Worm (Caenorhabditis elegans) whole organism, late embryonic: ENCODE results near the gene ets-6.

Experiments used
- C08G9.2 ChIP-seq: sonication (generic microtip); optimal IDR thresholded peaks from 2 replicates; lab custom pipeline; 2016; ENCODE audit warnings: mild to moderate bottlenecking, missing genetic modification characterization, moderate library complexity, missing compliant biosample characterization
- K02D7.2 ChIP-seq: sonication (generic microtip); optimal IDR thresholded peaks from 2 replicates; lab custom pipeline; 2017; ENCODE audit warnings: mild to moderate bottlenecking, missing genetic modification characterization, missing compliant biosample characterization
- K09A11.1 ChIP-seq: sonication (generic microtip); optimal IDR thresholded peaks from 2 replicates; lab custom pipeline; 2017; ENCODE audit warnings: antibody characterized with exemption, mild to moderate bottlenecking, missing genetic modification characterization, missing compliant biosample characterization; ENCODE audit not compliant: insufficient read depth
- Y22D7AL.16 ChIP-seq: sonication (generic microtip); optimal IDR thresholded peaks from 2 replicates; lab custom pipeline; 2016; ENCODE audit warnings: missing genetic modification characterization, missing compliant biosample characterization
- ahr-1 ChIP-seq: sonication (generic microtip); optimal IDR thresholded peaks from 2 replicates; lab custom pipeline; 2016; ENCODE audit warnings: missing genetic modification characterization, missing compliant biosample characterization
- ama-1 ChIP-seq: fragments of 150-350 bp; optimal IDR thresholded peaks from 2 replicates; lab custom pipeline; 2014
- ceh-14 ChIP-seq: sonication (generic microtip); optimal IDR thresholded peaks from 2 replicates; lab custom pipeline; 2016; ENCODE audit warnings: missing genotype, missing genetic modification characterization, missing compliant biosample characterization
- ceh-18 ChIP-seq: sonication (generic microtip); optimal IDR thresholded peaks from 2 replicates; lab custom pipeline; 2016; ENCODE audit warnings: missing genetic modification characterization, missing compliant biosample characterization
- ceh-19 ChIP-seq: fragments of 200-800 bp; sonication (Bioruptor generic); optimal IDR thresholded peaks from 2 replicates; lab custom pipeline; 2018; ENCODE audit warnings: mild to moderate bottlenecking, missing genetic modification characterization, missing compliant biosample characterization
- ceh-2 ChIP-seq: sonication (generic microtip); optimal IDR thresholded peaks from 2 replicates; lab custom pipeline; 2016; ENCODE audit warnings: missing genotype, missing genetic modification characterization, missing compliant biosample characterization
- ceh-30 ChIP-seq: fragments of 150-350 bp; optimal IDR thresholded peaks from 2 replicates; lab custom pipeline; 2014; ENCODE audit warnings: missing biosample characterization, missing genetic modification characterization
- ceh-31 ChIP-seq: sonication (generic microtip); optimal IDR thresholded peaks from 2 replicates; lab custom pipeline; 2016; ENCODE audit warnings: missing genetic modification characterization, missing compliant biosample characterization
- ceh-6 ChIP-seq: fragments of 200-800 bp; sonication (Bioruptor generic); optimal IDR thresholded peaks from 2 replicates; lab custom pipeline; 2018; ENCODE audit warnings: mild to moderate bottlenecking, missing genetic modification characterization, missing compliant biosample characterization
- dve-1 ChIP-seq: sonication (generic microtip); optimal IDR thresholded peaks from 2 replicates; lab custom pipeline; 2017; ENCODE audit warnings: antibody characterized with exemption, mild to moderate bottlenecking, missing genetic modification characterization, missing compliant biosample characterization
- elt-2 ChIP-seq: sonication (generic microtip); optimal IDR thresholded peaks from 2 replicates; lab custom pipeline; 2016; ENCODE audit warnings: missing genetic modification reagents, missing genetic modification characterization, missing compliant biosample characterization
- ets-4 ChIP-seq: sonication (generic microtip); optimal IDR thresholded peaks from 2 replicates; lab custom pipeline; 2016; ENCODE audit warnings: missing genetic modification characterization, missing compliant biosample characterization
- fkh-10 ChIP-seq: fragments of 150-350 bp; optimal IDR thresholded peaks from 2 replicates; lab custom pipeline; 2014; ENCODE audit warnings: missing biosample characterization, missing genetic modification reagents, missing genetic modification characterization
- gmeb-2 ChIP-seq: sonication (generic microtip); optimal IDR thresholded peaks from 2 replicates; lab custom pipeline; 2016; ENCODE audit warnings: missing genetic modification characterization, inconsistent platforms, missing compliant biosample characterization
- hlh-15 ChIP-seq: sonication (generic microtip); optimal IDR thresholded peaks from 2 replicates; lab custom pipeline; 2016; ENCODE audit warnings: missing genetic modification characterization, missing compliant biosample characterization
- hlh-30 ChIP-seq: sonication (generic microtip); optimal IDR thresholded peaks from 2 replicates; lab custom pipeline; 2017; ENCODE audit warnings: antibody characterized with exemption, missing genetic modification characterization, missing compliant biosample characterization; ENCODE audit not compliant: insufficient read depth
- hlh-8 ChIP-seq: sonication (generic microtip); optimal IDR thresholded peaks from 2 replicates; lab custom pipeline; 2016; ENCODE audit warnings: missing genotype, missing genetic modification characterization, missing compliant biosample characterization
- madf-2 ChIP-seq: sonication (generic microtip); optimal IDR thresholded peaks from 2 replicates; lab custom pipeline; 2017; ENCODE audit warnings: missing genetic modification characterization, missing compliant biosample characterization
- nhr-232 ChIP-seq: sonication (generic microtip); optimal IDR thresholded peaks from 2 replicates; lab custom pipeline; 2016; ENCODE audit warnings: missing genetic modification characterization, missing compliant biosample characterization
- npax-4 ChIP-seq: sonication (generic microtip); optimal IDR thresholded peaks from 2 replicates; lab custom pipeline; 2016; ENCODE audit warnings: missing genetic modification characterization, missing compliant biosample characterization
- odd-2 ChIP-seq: sonication (generic microtip); optimal IDR thresholded peaks from 2 replicates; lab custom pipeline; 2017; ENCODE audit warnings: antibody characterized with exemption, mild to moderate bottlenecking, missing genetic modification characterization, missing compliant biosample characterization
- pag-3 ChIP-seq: sonication (generic microtip); optimal IDR thresholded peaks from 2 replicates; lab custom pipeline; 2016; ENCODE audit warnings: missing compliant biosample characterization, missing genetic modification characterization, borderline replicate concordance
- pha-4 ChIP-seq: fragments of 150-350 bp; optimal IDR thresholded peaks from 2 replicates; lab custom pipeline; 2018; ENCODE audit warnings: missing biosample characterization, missing genetic modification reagents, missing genetic modification characterization
- pqm-1 ChIP-seq: sonication (generic microtip); optimal IDR thresholded peaks from 2 replicates; lab custom pipeline; 2016; ENCODE audit warnings: missing genetic modification characterization, missing compliant biosample characterization
- pros-1 ChIP-seq: fragments of 150-350 bp; optimal IDR thresholded peaks from 2 replicates; lab custom pipeline; 2014; ENCODE audit warnings: missing biosample characterization, missing genetic modification reagents, missing genetic modification characterization
- sox-4 ChIP-seq: sonication (generic microtip); optimal IDR thresholded peaks from 2 replicates; lab custom pipeline; 2017; ENCODE audit warnings: mild to moderate bottlenecking, missing genetic modification characterization, inconsistent platforms, missing compliant biosample characterization
- tbx-7 ChIP-seq: sonication (generic microtip); optimal IDR thresholded peaks from 2 replicates; lab custom pipeline; 2016; ENCODE audit warnings: missing genotype, missing genetic modification characterization, missing compliant biosample characterization
- ttx-3 ChIP-seq: sonication (generic microtip); optimal IDR thresholded peaks from 2 replicates; lab custom pipeline; 2016; ENCODE audit warnings: missing genetic modification reagents, missing genetic modification characterization, missing compliant biosample characterization
- unc-3 ChIP-seq, 2 experiments: fragments of 200-800 bp in 1 of 2; sonication (Bioruptor generic) in 1 of 2; sonication (generic microtip) in 1 of 2; conservative IDR thresholded peaks in 1 of 2; optimal IDR thresholded peaks in 1 of 2; 2 replicates each; pipeline versions ENCODE4 v1.3.6 to Lab custom; 2016 to 2022; ENCODE audit warnings: missing compliant biosample characterization in 2 of 2, missing genetic modification characterization in 2 of 2, missing genetic modification reagents in 1 of 2
- unc-42 ChIP-seq: sonication (generic microtip); optimal IDR thresholded peaks from 2 replicates; lab custom pipeline; 2016; ENCODE audit warnings: missing genotype, missing genetic modification characterization, missing compliant biosample characterization
- unc-55 ChIP-seq: sonication (generic microtip); optimal IDR thresholded peaks from 2 replicates; lab custom pipeline; 2017; ENCODE audit warnings: missing biosample characterization, missing genetic modification reagents, missing genetic modification characterization
- ztf-16 ChIP-seq: sonication (generic microtip); optimal IDR thresholded peaks from 2 replicates; lab custom pipeline; 2017; ENCODE audit warnings: missing genetic modification characterization, missing compliant biosample characterization

Gene ets-6

DNA sequence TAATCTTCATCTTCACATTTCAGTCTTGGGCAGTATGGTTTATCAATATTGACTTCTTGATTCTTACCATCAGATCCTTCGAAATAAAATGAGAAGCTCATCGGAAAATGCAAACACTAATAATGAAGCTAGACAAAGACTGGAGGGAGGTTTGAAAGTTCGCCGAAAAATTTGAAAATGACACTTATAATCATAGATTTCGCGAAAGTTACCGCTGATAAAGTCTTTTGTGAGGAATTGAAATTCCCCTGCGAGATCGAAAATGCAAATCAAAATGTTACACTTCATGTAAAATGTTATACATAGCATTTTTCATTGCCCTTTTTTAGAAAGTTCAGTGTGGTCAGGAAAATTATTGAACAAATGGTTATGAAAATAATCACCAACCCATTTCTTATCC is 17.9 kb upstream of the ets-6 start, which contains the start of gene C50E3.7:
TSS of gene C50E3.7 (minus strand) at position 101 of the 400 bp plus-strand sequence.
- no peak for TF ChIP-seq gmeb-2
- no peak for TF ChIP-seq ahr-1 (tag; lab: Kevin White, UChicago)
- no peak for TF ChIP-seq ceh-6 (GFP tag; lab: Kevin White, UChicago)
- TF ChIP-seq nhr-232 (tag; lab: Kevin White, UChicago): no peak
- no peak for TF ChIP-seq Y22D7AL.16 (tag; lab: Kevin White, UChicago)
- no peak for TF ChIP-seq ceh-31 (tag; lab: Kevin White, UChicago)
- TF ChIP-seq fkh-10 (GFP tag; lab: Kevin White, UChicago): no peak
- TF ChIP-seq dve-1: no peak
- TF ChIP-seq K02D7.2 (tag; lab: Kevin White, UChicago): no peak
- no peak for TF ChIP-seq tbx-7 (tag; lab: Kevin White, UChicago)
- TF ChIP-seq pha-4 (tag; lab: Kevin White, UChicago): no peak
- TF ChIP-seq hlh-8 (tag; lab: Kevin White, UChicago): no peak
- TF ChIP-seq madf-2: no peak

DNA sequence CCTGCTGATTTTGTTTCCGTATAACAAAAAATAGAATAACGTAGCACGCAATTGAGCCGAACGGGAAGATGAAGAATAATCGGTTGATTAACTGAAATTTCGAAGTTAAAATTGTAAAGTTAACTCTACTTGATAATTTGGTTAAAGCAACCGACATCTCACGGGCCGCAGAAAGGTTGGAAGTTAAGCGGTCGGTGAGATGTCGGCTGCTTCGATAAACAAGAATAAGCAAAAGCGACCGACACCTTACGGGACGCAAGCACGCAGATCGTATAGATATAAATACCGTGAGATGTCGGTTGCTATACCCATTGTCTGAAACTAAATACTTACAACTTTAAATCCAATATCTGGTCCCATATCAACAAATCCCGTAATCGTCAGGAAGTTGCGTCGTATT is 14.8 kb upstream of the ets-6 start:
- TF ChIP-seq unc-55 (GFP tag; lab: Kevin White, UChicago): no peak
- no peak for TF ChIP-seq ceh-19 (GFP tag; lab: Kevin White, UChicago)
- no peak for TF ChIP-seq ceh-2 (tag; lab: Kevin White, UChicago)
- no peak for TF ChIP-seq ceh-18
- TF ChIP-seq odd-2 (tag; lab: Kevin White, UChicago): no peak
- no peak for TF ChIP-seq ttx-3 (tag; lab: Kevin White, UChicago)
- no peak for TF ChIP-seq npax-4
- TF ChIP-seq, all 69 proteins: peak for 0

DNA sequence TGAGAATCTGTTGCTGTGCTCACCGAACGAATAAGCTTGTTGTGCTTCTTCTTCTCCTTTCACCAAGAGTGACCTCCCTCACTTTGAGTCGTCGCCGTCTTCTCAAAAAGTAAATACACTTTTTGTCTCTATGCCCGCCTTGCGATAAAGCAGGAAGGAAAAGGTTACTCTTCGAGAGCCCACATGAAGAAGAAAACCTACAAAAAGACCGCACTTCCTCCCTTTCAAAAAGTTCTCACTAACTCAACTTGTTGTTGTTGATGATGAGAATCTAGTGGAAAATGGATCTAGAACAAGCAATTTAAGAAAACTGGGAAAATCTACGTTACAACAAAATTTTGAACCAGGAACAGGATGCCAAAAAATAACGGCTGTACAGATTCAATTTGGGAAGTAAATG is 10.1 kb upstream of the ets-6 start, which contains the start of gene C50E3.6:
TSS of gene C50E3.6 (minus strand) at position 101 of the 400 bp plus-strand sequence.
- TF ChIP-seq ets-4: no peak
- TF ChIP-seq dve-1: no peak

DNA sequence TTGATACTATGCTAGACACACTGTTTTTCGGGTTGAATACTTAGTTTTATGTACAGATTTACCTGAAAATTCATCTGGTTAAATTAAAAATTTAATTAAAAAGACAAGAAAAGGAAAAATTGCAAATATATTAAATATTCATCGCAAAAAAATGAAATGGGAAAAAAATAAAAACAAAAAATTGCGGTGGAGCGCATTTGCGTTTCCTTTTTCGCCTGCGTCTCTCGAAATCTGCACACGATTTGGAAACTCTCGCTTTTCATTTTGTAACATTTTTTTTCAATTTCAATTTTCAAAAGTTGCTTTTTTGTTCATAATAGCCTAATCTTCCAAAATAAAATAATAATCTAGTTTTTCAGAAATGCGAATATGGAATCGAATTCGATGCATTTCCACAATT is 7.3 kb upstream of the ets-6 start, which contains the start of the genes F19F10.11 and C50E3.5:
TSS of gene F19F10.11 (minus strand) at position 68 of the 400 bp plus-strand sequence.
TSS of gene C50E3.5 (plus strand) at position 360 of the 400 bp plus-strand sequence.
- no peak for TF ChIP-seq pros-1 (tag; lab: Kevin White, UChicago)
- TF ChIP-seq ceh-14: peak; percentile 6
- no peak for TF ChIP-seq K09A11.1 (tag; lab: Kevin White, UChicago)

DNA sequence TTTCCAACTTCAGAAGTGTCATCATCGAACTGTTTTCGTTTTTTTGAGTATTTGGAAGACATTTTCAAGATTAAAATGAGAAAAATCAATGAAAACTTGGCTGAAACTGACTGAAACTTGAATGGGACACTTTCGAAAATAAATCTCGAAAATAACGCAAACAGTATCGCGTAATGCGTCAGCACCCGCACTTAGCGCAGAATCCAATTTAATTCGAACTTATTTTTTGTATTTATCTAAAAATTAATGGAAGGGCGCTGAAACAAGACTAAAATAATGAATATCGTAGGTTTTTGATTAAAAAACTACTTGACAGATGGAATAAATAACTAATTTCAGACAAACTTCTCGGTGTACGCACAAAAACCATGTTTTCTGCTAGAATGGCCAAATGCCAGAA is 4.8 kb downstream of the ets-6 start, which contains the start of the genes snu-66 and ints-9:
TSS of gene snu-66 (minus strand) at position 108 of the 400 bp plus-strand sequence.
TSS of gene ints-9 (plus strand) at position 240 of the 400 bp plus-strand sequence.
- TF ChIP-seq ama-1 (lab: Kevin White, UChicago): no peak
- peak; percentile 66 for TF ChIP-seq unc-42

DNA sequence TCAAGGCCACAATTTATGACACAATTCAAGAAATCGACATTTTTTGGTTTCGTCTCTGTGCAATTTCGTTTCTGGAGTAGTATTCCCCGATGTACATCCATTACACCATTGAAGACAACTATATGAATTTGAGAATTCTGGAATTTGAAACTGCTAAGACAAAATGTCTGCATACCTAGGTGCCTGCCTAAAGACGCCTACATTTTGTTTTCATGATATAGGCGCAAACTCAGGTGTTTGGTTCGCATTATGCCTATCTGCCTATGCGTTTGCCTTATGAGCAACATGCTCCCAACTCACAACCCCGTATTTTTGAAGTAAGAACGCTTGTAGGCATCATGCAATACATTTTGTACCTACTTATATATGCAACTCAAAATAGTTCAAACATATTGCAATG is 9.4 kb downstream of the ets-6 start, which contains the start of gene F19F10.14:
TSS of gene F19F10.14 (minus strand) at position 101 of the 400 bp plus-strand sequence.
- TF ChIP-seq pros-1 (tag; lab: Kevin White, UChicago): no peak

DNA sequence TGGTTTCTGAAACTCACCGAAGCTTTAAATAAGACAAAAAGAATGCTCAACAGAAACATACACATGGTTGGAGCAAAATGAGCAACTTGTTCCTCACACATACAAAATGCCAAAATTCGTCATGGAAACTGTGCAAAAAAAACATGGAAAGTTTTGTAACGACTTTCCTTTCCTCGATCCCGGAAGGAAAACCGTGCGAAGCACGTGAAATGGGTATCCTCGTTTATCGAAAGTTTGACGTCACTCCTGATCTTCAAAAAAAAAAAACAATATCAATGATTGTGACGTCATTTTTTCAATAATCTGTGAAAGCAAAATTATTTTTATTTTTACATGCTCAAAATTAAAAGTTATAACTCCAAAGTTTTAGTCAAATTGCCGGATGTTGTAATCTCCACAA is 10.1 kb downstream of the ets-6 start, which contains the start of gene clec-212:
TSS of gene clec-212 (minus strand) at position 101 of the 400 bp plus-strand sequence.
- TF ChIP-seq dve-1 (no peak), sox-4 (no peak), C08G9.2 (tag; lab: Kevin White, UChicago) (no peak), pqm-1 (tag; lab: Kevin White, UChicago) (no peak), ets-4 (no peak), hlh-8 (tag; lab: Kevin White, UChicago) (no peak), elt-2 (no peak), ceh-14 (no peak), hlh-30 (no peak), hlh-15 (tag; lab: Kevin White, UChicago) (no peak), ceh-30 (tag; lab: Kevin White, UChicago) (no peak), unc-3 (GFP tag; conservative IDR thresholded peaks at IDR 0.05; lab: Robert Waterston, UW) (no peak), unc-3 (tag; optimal IDR thresholded peaks at IDR 0.05; lab: Kevin White, UChicago) (no peak), pros-1 (tag; lab: Kevin White, UChicago) (no peak), ceh-19 (GFP tag; lab: Kevin White, UChicago) (no peak), unc-55 (GFP tag; lab: Kevin White, UChicago) (no peak), fkh-10 (GFP tag; lab: Kevin White, UChicago) (no peak), pag-3 (tag; lab: Kevin White, UChicago) (no peak), pha-4 (tag; lab: Kevin White, UChicago) (no peak), ztf-16 (tag; lab: Kevin White, UChicago) (no peak), K09A11.1 (tag; lab: Kevin White, UChicago) (no peak)
